Fruit fly (Drosophila melanogaster) whole organism, prepupa: Measurements from ENCODE around the gene Fie.

Experiments
- Blimp-1 ChIP-seq: fragments of 200-800 bp; sonication (Bioruptor generic); optimal IDR thresholded peaks from 3 replicates; lab custom pipeline; 2017; ENCODE audit warnings: missing biosample characterization, missing genetic modification characterization, mild to moderate bottlenecking, moderate library complexity, missing genetic modification reagents
- CG10631 ChIP-seq: fragments of 200-800 bp; sonication (Bioruptor generic); optimal IDR thresholded peaks from 2 replicates; lab custom pipeline; 2016; ENCODE audit warnings: missing biosample characterization, missing genetic modification characterization
- CG1621 ChIP-seq: fragments of 200-800 bp; sonication (Bioruptor generic); optimal IDR thresholded peaks from 3 replicates; lab custom pipeline; 2018; ENCODE audit warnings: missing biosample characterization, mild to moderate bottlenecking, missing genetic modification characterization
- CG3032 ChIP-seq: fragments of 200-800 bp; optimal IDR thresholded peaks from 2 replicates; lab custom pipeline; 2019; ENCODE audit warnings: missing biosample characterization, mild to moderate bottlenecking, missing genetic modification characterization, moderate library complexity
- CG31627 ChIP-seq: fragments of 200-800 bp; sonication (Bioruptor generic); optimal IDR thresholded peaks from 3 replicates; lab custom pipeline; 2016; ENCODE audit warnings: missing biosample characterization, missing genetic modification characterization
- CG34406 ChIP-seq: fragments of 200-800 bp; sonication (Bioruptor generic); optimal IDR thresholded peaks from 3 replicates; lab custom pipeline; 2016; ENCODE audit warnings: missing biosample characterization, missing genetic modification characterization
- CG6163 ChIP-seq: fragments of 200-800 bp; sonication (Bioruptor generic); IDR thresholded peaks from 3 replicates; pipeline ENCODE4 v1.3.6; 2022; ENCODE audit warnings: missing biosample characterization, missing genetic modification characterization
- CG6792 ChIP-seq: fragments of 200-800 bp; sonication (Bioruptor generic); optimal IDR thresholded peaks from 3 replicates; lab custom pipeline; 2016; ENCODE audit warnings: missing biosample characterization, missing genetic modification characterization
- CG6854 ChIP-seq: fragments of 200-800 bp; sonication (Bioruptor generic); optimal IDR thresholded peaks from 2 replicates; lab custom pipeline; 2017; ENCODE audit warnings: missing biosample characterization, mild to moderate bottlenecking, missing genetic modification characterization
- CG7368 ChIP-seq: fragments of 200-800 bp; sonication (Bioruptor generic); optimal IDR thresholded peaks from 3 replicates; lab custom pipeline; 2016; ENCODE audit warnings: missing biosample characterization, missing genetic modification characterization
- CG8119 ChIP-seq: fragments of 200-800 bp; sonication (Bioruptor generic); IDR thresholded peaks from 3 replicates; pipeline ENCODE4 v1.3.6; 2022; ENCODE audit warnings: missing biosample characterization, missing genetic modification characterization
- Eip75B ChIP-seq: fragments of 200-800 bp; sonication (Bioruptor generic); optimal IDR thresholded peaks from 3 replicates; lab custom pipeline; 2016; ENCODE audit warnings: missing biosample characterization, missing genetic modification characterization
- Eip78C ChIP-seq: fragments of 200-800 bp; sonication (Bioruptor generic); peaks from one replicate; lab custom pipeline; 2016; ENCODE audit warnings: missing biosample characterization, missing genetic modification characterization
- Eip93F ChIP-seq: fragments of 200-800 bp; sonication (Bioruptor generic); optimal IDR thresholded peaks from 2 replicates; lab custom pipeline; 2016; ENCODE audit warnings: missing biosample characterization, mild to moderate bottlenecking, missing genetic modification characterization
- Ets96B ChIP-seq: fragments of 200-800 bp; optimal IDR thresholded peaks from 2 replicates; lab custom pipeline; 2019; ENCODE audit warnings: missing biosample characterization, mild to moderate bottlenecking, missing genetic modification characterization, moderate library complexity
- Hr38 ChIP-seq: sonication (Bioruptor generic); optimal IDR thresholded peaks from 2 replicates; lab custom pipeline; 2016; ENCODE audit warnings: missing biosample characterization, missing genetic modification characterization
- Hr39 ChIP-seq: fragments of 200-800 bp; sonication (Bioruptor generic); optimal IDR thresholded peaks from 2 replicates; lab custom pipeline; 2016; ENCODE audit warnings: missing biosample characterization, missing genetic modification characterization
- Hr4 ChIP-seq: fragments of 200-800 bp; sonication (Bioruptor generic); optimal IDR thresholded peaks from 3 replicates; lab custom pipeline; 2016; ENCODE audit warnings: missing biosample characterization, missing genetic modification characterization
- Lpt ChIP-seq: fragments of 200-800 bp; sonication (Bioruptor generic); optimal IDR thresholded peaks from 3 replicates; lab custom pipeline; 2016; ENCODE audit warnings: missing biosample characterization, missing genetic modification characterization
- OdsH ChIP-seq: fragments of 200-800 bp; sonication (Bioruptor generic); optimal IDR thresholded peaks from 3 replicates; lab custom pipeline; 2016; ENCODE audit warnings: missing biosample characterization, missing genetic modification characterization
- Sox102F ChIP-seq: fragments of 200-800 bp; sonication (Bioruptor generic); optimal IDR thresholded peaks from 2 replicates; lab custom pipeline; 2016; ENCODE audit warnings: missing biosample characterization, mild to moderate bottlenecking, missing genetic modification characterization
- Sox14 ChIP-seq: fragments of 200-800 bp; sonication (Bioruptor generic); optimal IDR thresholded peaks from 3 replicates; lab custom pipeline; 2016; ENCODE audit warnings: missing biosample characterization, missing genetic modification characterization
- achi ChIP-seq: fragments of 200-800 bp; sonication (Bioruptor generic); optimal IDR thresholded peaks from 3 replicates; lab custom pipeline; 2016; ENCODE audit warnings: missing biosample characterization, missing genetic modification characterization
- acj6 ChIP-seq: fragments of 200-800 bp; sonication (Bioruptor generic); optimal IDR thresholded peaks from 3 replicates; lab custom pipeline; 2016; ENCODE audit warnings: missing biosample characterization, missing genetic modification characterization
- cyc ChIP-seq: fragments of 200-800 bp; sonication (Bioruptor generic); optimal IDR thresholded peaks from 3 replicates; lab custom pipeline; 2016; ENCODE audit warnings: missing biosample characterization, missing genetic modification characterization
- dsx ChIP-seq: fragments of 200-800 bp; optimal IDR thresholded peaks from 3 replicates; lab custom pipeline; 2019; ENCODE audit warnings: missing biosample characterization, mild to moderate bottlenecking, missing genetic modification characterization, moderate library complexity; ENCODE audit not compliant: poor library complexity, severe bottlenecking
- esn ChIP-seq: fragments of 200-800 bp; sonication (Bioruptor generic); optimal IDR thresholded peaks from 2 replicates; lab custom pipeline; 2016; ENCODE audit warnings: missing biosample characterization, mild to moderate bottlenecking, missing genetic modification characterization, moderate library complexity
- fd59A ChIP-seq: fragments of 200-800 bp; sonication (Bioruptor generic); optimal IDR thresholded peaks from 2 replicates; lab custom pipeline; 2017; ENCODE audit warnings: missing biosample characterization, mild to moderate bottlenecking, missing genetic modification characterization, missing genetic modification reagents
- fd85E ChIP-seq: fragments of 200-800 bp; sonication (Bioruptor generic); optimal IDR thresholded peaks from 3 replicates; lab custom pipeline; 2016; ENCODE audit warnings: missing biosample characterization, missing genetic modification characterization
- fkh ChIP-seq: fragments of 200-800 bp; sonication (Bioruptor generic); optimal IDR thresholded peaks from 3 replicates; lab custom pipeline; 2017; ENCODE audit warnings: missing biosample characterization, mild to moderate bottlenecking, missing genetic modification characterization, moderate library complexity
- net ChIP-seq: fragments of 200-800 bp; sonication (Bioruptor generic); optimal IDR thresholded peaks from 3 replicates; lab custom pipeline; 2016; ENCODE audit warnings: missing biosample characterization, missing genetic modification characterization
- salr ChIP-seq, 2 experiments: fragments of 200-800 bp; sonication (Bioruptor generic); optimal IDR thresholded peaks; 3 replicates each; lab custom pipeline; 2016 to 2018; ENCODE audit warnings: missing biosample characterization in 2 of 2, missing genetic modification characterization in 2 of 2, mild to moderate bottlenecking in 1 of 2
- spab ChIP-seq: fragments of 200-800 bp; sonication (Bioruptor generic); optimal IDR thresholded peaks from 2 replicates; lab custom pipeline; 2017; ENCODE audit warnings: missing biosample characterization, mild to moderate bottlenecking, missing genetic modification characterization, missing genetic modification reagents
- ss ChIP-seq, 2 experiments: fragments of 200-800 bp; sonication (Bioruptor generic); optimal IDR thresholded peaks; 2 replicates in 1 of 2; 3 replicates in 1 of 2; lab custom pipeline; 2017 to 2018; ENCODE audit warnings: mild to moderate bottlenecking in 2 of 2, missing biosample characterization in 2 of 2, missing genetic modification characterization in 2 of 2, moderate library complexity in 1 of 2
- topi ChIP-seq: fragments of 200-800 bp; sonication (Bioruptor generic); optimal IDR thresholded peaks from 3 replicates; lab custom pipeline; 2016; ENCODE audit warnings: missing biosample characterization, missing genetic modification characterization

The Fie gene

dm6 chr3L:3890860-3891259 is 1.5 kb upstream of the Fie start (continued):
- peak; percentile 27 for TF ChIP-seq CG6792 (GFP tag; lab: Kevin White, UChicago)
- peak; percentile 9 for TF ChIP-seq Sox14
- TF ChIP-seq Hr39: peak; percentile 3
- TF ChIP-seq salr (GFP tag; optimal IDR thresholded peaks at IDR 0.05; lab: Kevin White, UChicago): peak in 1 of 2 experiments; percentile 20
- peak; percentile 38 for TF ChIP-seq dsx (GFP tag; lab: Kevin White, UChicago)
- TF ChIP-seq Eip78C (GFP tag; lab: Kevin White, UChicago): peak; percentile 73
- peak; percentile 53; the same call in 1 of the 3 replicates for TF ChIP-seq CG8119 (GFP tag; lab: Robert Waterston, UW)

- TF ChIP-seq fd59A (GFP tag; lab: Kevin White, UChicago) (no peak), salr (GFP tag; optimal IDR thresholded peaks at IDR 0.05; lab: Kevin White, UChicago) (no peak), Sox102F (GFP tag; lab: Kevin White, UChicago) (no peak), Blimp-1 (GFP tag; lab: Kevin White, UChicago) (no peak), fkh (GFP tag; lab: Kevin White, UChicago) (no peak), CG34406 (GFP tag; lab: Kevin White, UChicago) (no peak), acj6 (GFP tag; lab: Kevin White, UChicago) (no peak), Eip78C (GFP tag; lab: Kevin White, UChicago) (no peak), Lpt (GFP tag; lab: Kevin White, UChicago) (no peak), ss (GFP tag; optimal IDR thresholded peaks at IDR 0.05; lab: Kevin White, UChicago) (no peak), achi (GFP tag; lab: Kevin White, UChicago) (no peak), topi (GFP tag; lab: Kevin White, UChicago) (no peak), Hr38 (no peak), CG3032 (tag; lab: Kevin White, UChicago) (no peak), net (GFP tag; lab: Kevin White, UChicago) (no peak)
Observed at dm6 chr3L:3894413-3894812, 2.0 kb downstream of the Fie start.

- no peak for TF ChIP-seq CG6854 (GFP tag; lab: Kevin White, UChicago)
- no peak for TF ChIP-seq spab (GFP tag; lab: Kevin White, UChicago)
- no peak for TF ChIP-seq CG3032 (tag; lab: Kevin White, UChicago)
- TF ChIP-seq salr (GFP tag; optimal IDR thresholded peaks at IDR 0.05; lab: Kevin White, UChicago): no peak
- TF ChIP-seq CG10631 (GFP tag; lab: Kevin White, UChicago): no peak
- TF ChIP-seq Eip75B: peak; percentile 44
- TF ChIP-seq Sox14: peak; percentile 69
- no peak for TF ChIP-seq Ets96B (tag; lab: Kevin White, UChicago)
- no peak for TF ChIP-seq OdsH (GFP tag; lab: Kevin White, UChicago)
- TF ChIP-seq fkh (GFP tag; lab: Kevin White, UChicago): peak; percentile 99
- TF ChIP-seq CG6163 (GFP tag; lab: Robert Waterston, UW): 0 out of 3 replicates have a peak, but pooled peaks have one; percentile 28
- no peak for TF ChIP-seq Hr38
- no peak for TF ChIP-seq Hr39
- TF ChIP-seq CG31627 (GFP tag; lab: Kevin White, UChicago): peak; percentile 9
- TF ChIP-seq esn (GFP tag; lab: Kevin White, UChicago): peak; percentile 47
- no peak for TF ChIP-seq fd85E (GFP tag; lab: Kevin White, UChicago)
- no peak for TF ChIP-seq Lpt (GFP tag; lab: Kevin White, UChicago)
- TF ChIP-seq Eip93F (GFP tag; lab: Kevin White, UChicago): no peak
- TF ChIP-seq Hr4 (GFP tag; lab: Kevin White, UChicago): no peak
- no peak for TF ChIP-seq cyc (GFP tag; lab: Kevin White, UChicago)
- TF ChIP-seq CG1621: peak; percentile 5
- no peak for TF ChIP-seq net (GFP tag; lab: Kevin White, UChicago)
- no peak for TF ChIP-seq CG7368 (GFP tag; lab: Kevin White, UChicago)
- no peak for TF ChIP-seq acj6 (GFP tag; lab: Kevin White, UChicago)
- TF ChIP-seq, all 60 proteins: peak for 7
Observed at dm6 chr3L:3896553-3897034, 4.2 kb downstream of the Fie start, which contains the start of the genes Gr63a and Lamtor4. Gene Gr63a, minus strand, starts transcription at chr3L:3896603. Gene Lamtor4, plus strand, starts transcription at chr3L:3896900.
